Fruit fly (Drosophila melanogaster) whole organism, pupa: ENCODE data around the gene CG15914.

Source experiments
- CG10348 ChIP-seq: fragments of 200-800 bp; sonication (Bioruptor generic); IDR thresholded peaks from 2 replicates; pipeline ENCODE4 v1.3.6; 2022; ENCODE audit warnings: missing biosample characterization, missing genetic modification characterization
- CG12605 ChIP-seq: fragments of 200-800 bp; sonication (Bioruptor generic); IDR thresholded peaks from 2 replicates; pipeline ENCODE4 v1.3.6; 2022; ENCODE audit warnings: missing biosample characterization, missing genetic modification characterization
- CG13204 ChIP-seq: fragments of 200-800 bp; sonication (Bioruptor generic); optimal IDR thresholded peaks from 2 replicates; lab custom pipeline; 2018; ENCODE audit warnings: missing biosample characterization, mild to moderate bottlenecking, missing genetic modification characterization, moderate library complexity
- CG14655 ChIP-seq: fragments of 200-800 bp; sonication (Bioruptor generic); optimal IDR thresholded peaks from 3 replicates; lab custom pipeline; 2017; ENCODE audit warnings: mild to moderate bottlenecking, missing biosample characterization, missing genetic modification reagents, missing genetic modification characterization
- CG15710 ChIP-seq: fragments of 200-800 bp; sonication (Bioruptor generic); optimal IDR thresholded peaks from 2 replicates; lab custom pipeline; 2018; ENCODE audit warnings: missing biosample characterization, mild to moderate bottlenecking, missing genetic modification characterization, moderate library complexity
- CG17806 ChIP-seq: fragments of 200-800 bp; sonication (Bioruptor generic); optimal IDR thresholded peaks from 2 replicates; lab custom pipeline; 2018; ENCODE audit warnings: missing biosample characterization, mild to moderate bottlenecking, missing genetic modification characterization, moderate library complexity
- CG32121 ChIP-seq: fragments of 200-800 bp; sonication (Bioruptor generic); IDR thresholded peaks from 2 replicates; pipeline ENCODE4 v1.3.6; 2022; ENCODE audit warnings: missing biosample characterization, missing genetic modification characterization
- CG34367 ChIP-seq: fragments of 200-800 bp; sonication (Bioruptor generic); optimal IDR thresholded peaks from 2 replicates; lab custom pipeline; 2018; ENCODE audit warnings: missing biosample characterization, mild to moderate bottlenecking, missing genetic modification characterization
- CG4496 ChIP-seq: fragments of 200-800 bp; sonication (Bioruptor generic); IDR thresholded peaks from 3 replicates; pipeline ENCODE4 v1.3.6; 2022; ENCODE audit warnings: missing biosample characterization, missing genetic modification characterization
- CG8159 ChIP-seq: fragments of 200-800 bp; sonication (Bioruptor generic); optimal IDR thresholded peaks from 3 replicates; lab custom pipeline; 2018; ENCODE audit warnings: missing biosample characterization, mild to moderate bottlenecking, missing genetic modification characterization, moderate library complexity
- CG8301 ChIP-seq: fragments of 200-800 bp; sonication (Bioruptor generic); optimal IDR thresholded peaks from 2 replicates; lab custom pipeline; 2018; ENCODE audit warnings: missing biosample characterization, mild to moderate bottlenecking, missing genetic modification characterization
- CG9948 ChIP-seq: fragments of 200-800 bp; sonication (Bioruptor generic); optimal IDR thresholded peaks from 2 replicates; lab custom pipeline; 2018; ENCODE audit warnings: missing biosample characterization, mild to moderate bottlenecking, missing genetic modification characterization, moderate library complexity
- D1 ChIP-seq: fragments of 200-800 bp; sonication (Bioruptor generic); optimal IDR thresholded peaks from 2 replicates; lab custom pipeline; 2018; ENCODE audit warnings: missing biosample characterization, mild to moderate bottlenecking, missing genetic modification characterization, moderate library complexity
- EcR ChIP-seq: fragments of 200-800 bp; sonication (Bioruptor generic); optimal IDR thresholded peaks from 3 replicates; lab custom pipeline; 2019; ENCODE audit warnings: missing biosample characterization, missing genetic modification characterization, mild to moderate bottlenecking, moderate library complexity, missing genetic modification reagents
- Ets98B ChIP-seq: fragments of 200-800 bp; sonication (Bioruptor generic); IDR thresholded peaks from 2 replicates; pipeline ENCODE4 v1.3.6; 2022; ENCODE audit warnings: missing biosample characterization, missing genetic modification characterization
- Pif1A ChIP-seq: fragments of 200-800 bp; sonication (Bioruptor generic); optimal IDR thresholded peaks from 3 replicates; lab custom pipeline; 2016; ENCODE audit warnings: missing biosample characterization, missing genetic modification characterization
- Pif1B ChIP-seq: fragments of 200-800 bp; sonication (Bioruptor generic); optimal IDR thresholded peaks from 3 replicates; lab custom pipeline; 2016; ENCODE audit warnings: missing biosample characterization, missing genetic modification characterization
- Snoo ChIP-seq: fragments of 200-800 bp; sonication (Bioruptor generic); optimal IDR thresholded peaks from 3 replicates; lab custom pipeline; 2017; ENCODE audit warnings: missing biosample characterization, mild to moderate bottlenecking, missing genetic modification characterization, inconsistent platforms
- fd96Ca ChIP-seq: fragments of 200-800 bp; sonication (Bioruptor generic); IDR thresholded peaks from 3 replicates; pipeline ENCODE4 v1.3.6; 2022; ENCODE audit warnings: missing biosample characterization, missing genetic modification characterization
- gl ChIP-seq: fragments of 200-800 bp; sonication (Bioruptor generic); optimal IDR thresholded peaks from 2 replicates; lab custom pipeline; 2018; ENCODE audit warnings: missing biosample characterization, mild to moderate bottlenecking, missing genetic modification characterization
- rn ChIP-seq: fragments of 200-800 bp; sonication (Bioruptor generic); IDR thresholded peaks from 2 replicates; pipeline ENCODE4 v1.3.6; 2022; ENCODE audit warnings: missing biosample characterization, missing genetic modification characterization

CG15914 gene

dm6 chrX:15835393-15835792, 17.8 kb upstream of the CG15914 start, which contains the start of gene Chc:
TSS of gene Chc (minus strand) at chrX:15835490.
- peak; percentile 30; the same call in 1 of the 2 replicates for TF ChIP-seq Ets98B (GFP tag; lab: Robert Waterston, UW)
- TF ChIP-seq CG4496, result no peak
- no peak for TF ChIP-seq CG12605 (GFP tag; lab: Robert Waterston, UW)
- TF ChIP-seq D1 (tag; lab: Kevin White, UChicago), result peak; percentile 54
- TF ChIP-seq EcR (GFP tag; lab: Kevin White, UChicago), result no peak
- TF ChIP-seq, all 21 proteins: peak for 2

- TF ChIP-seq CG17806 (tag; lab: Kevin White, UChicago) (no peak), Pif1B (no peak), D1 (tag; lab: Kevin White, UChicago) (no peak), Ets98B (GFP tag; lab: Robert Waterston, UW) (no peak), Pif1A (GFP tag; lab: Kevin White, UChicago) (no peak)
Measured at dm6 chrX:15837530-15837929, 15.7 kb upstream of the CG15914 start, which contains the start of gene CG8565. TSS of gene CG8565 (plus strand) at chrX:15837830.

dm6 chrX:15840003-15840402, 13.2 kb upstream of the CG15914 start:
- TF ChIP-seq EcR (GFP tag; lab: Kevin White, UChicago) (no peak), CG8301 (no peak), Ets98B (GFP tag; lab: Robert Waterston, UW) (no peak)

dm6 chrX:15841346-15841745, 11.9 kb upstream of the CG15914 start:
- no peak for TF ChIP-seq rn
- TF ChIP-seq D1 (tag; lab: Kevin White, UChicago), result no peak
- TF ChIP-seq CG15710 (tag; lab: Kevin White, UChicago), result no peak
- TF ChIP-seq CG17806 (tag; lab: Kevin White, UChicago), result no peak
- no peak for TF ChIP-seq fd96Ca (GFP tag; lab: Robert Waterston, UW)
- no peak for TF ChIP-seq gl (tag; lab: Kevin White, UChicago)
- no peak for TF ChIP-seq Pif1A (GFP tag; lab: Kevin White, UChicago)
- no peak for TF ChIP-seq CG9948
- no peak for TF ChIP-seq CG8301
- TF ChIP-seq CG10348, result no peak
- no peak for TF ChIP-seq CG12605 (GFP tag; lab: Robert Waterston, UW)
- no peak for TF ChIP-seq CG4496
- no peak for TF ChIP-seq Pif1B
- TF ChIP-seq, all 21 proteins: peak for 0

dm6 chrX:15844139-15844538, 9.1 kb upstream of the CG15914 start, which contains the start of the genes ArgRS and CG8578:
TSS of gene ArgRS (minus strand) at chrX:15844145.
TSS of gene CG8578 (plus strand) at chrX:15844476.
- TF ChIP-seq CG15710 (tag; lab: Kevin White, UChicago) (peak; percentile 22), CG32121 (GFP tag; lab: Robert Waterston, UW) (peak; percentile 47; the same call in 1 of the 2 replicates), rn (peak; percentile 55), CG17806 (tag; lab: Kevin White, UChicago) (no peak), CG9948 (peak; percentile 3), Pif1B (peak; percentile 52), Snoo (tag; lab: Kevin White, UChicago) (peak; percentile 60), Pif1A (GFP tag; lab: Kevin White, UChicago) (no peak), CG4496 (peak; percentile 82)

dm6 chrX:15849021-15849420, 4.2 kb upstream of the CG15914 start, which contains the start of gene sun:
TSS of gene sun (minus strand) at chrX:15849258.
- TF ChIP-seq Pif1B, result no peak
- TF ChIP-seq Pif1A (GFP tag; lab: Kevin White, UChicago), result no peak
- TF ChIP-seq Snoo (tag; lab: Kevin White, UChicago), result no peak
- no peak for TF ChIP-seq CG9948
- no peak for TF ChIP-seq CG32121 (GFP tag; lab: Robert Waterston, UW)
- TF ChIP-seq CG8301, result no peak
- TF ChIP-seq CG34367 (tag; lab: Kevin White, UChicago), result no peak
- TF ChIP-seq CG14655, result no peak
- no peak for TF ChIP-seq CG8159 (tag; lab: Kevin White, UChicago)
- no peak for TF ChIP-seq CG13204 (GFP tag; lab: Kevin White, UChicago)
- TF ChIP-seq gl (tag; lab: Kevin White, UChicago), result no peak
- TF ChIP-seq rn, result no peak
- no peak for TF ChIP-seq CG17806 (tag; lab: Kevin White, UChicago)

- 0 out of 2 replicates have a peak, but pooled peaks have one; percentile 7 for TF ChIP-seq Ets98B (GFP tag; lab: Robert Waterston, UW)
- TF ChIP-seq D1 (tag; lab: Kevin White, UChicago), result no peak
- TF ChIP-seq CG4496, result 0 out of 3 replicates have a peak, but pooled peaks have one; percentile 29
- TF ChIP-seq, all 21 proteins: peak for 2
Measured at dm6 chrX:15857601-15858284, 4.5 kb downstream of the CG15914 start, which contains the start of the genes CG46440 and Myb. TSS of gene CG46440 (minus strand) at chrX:15857823. TSS of gene Myb (minus strand) at chrX:15857823.
